Worm (Caenorhabditis elegans): ENCODE measurements around the gene R03G5.6.

R03G5.6 gene

DNA sequence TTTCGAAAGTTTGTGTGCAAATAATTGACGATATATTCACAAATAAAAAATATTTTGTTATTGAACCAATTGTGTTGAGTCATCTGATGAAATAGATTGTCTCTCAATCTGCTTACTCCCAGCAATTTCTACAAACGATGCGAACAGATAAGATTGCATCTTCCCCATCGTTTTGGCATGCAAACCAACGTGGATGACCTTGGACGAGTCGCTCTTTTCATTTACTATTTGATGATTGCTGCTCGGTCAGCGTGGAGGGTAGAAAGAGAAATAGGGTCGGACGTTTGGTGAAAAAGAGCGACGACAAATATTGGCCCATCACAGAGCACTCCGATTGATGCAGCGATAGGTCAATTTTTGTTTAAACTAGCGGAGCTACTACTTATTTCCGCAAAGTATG, 9.0 kb upstream of the R03G5.6 start (continued):
- TF ChIP-seq ZK337.2 (GFP tag; IDR thresholded peaks at IDR 0.05) (no peak), F44E2.7 (GFP tag; IDR thresholded peaks at IDR 0.05) (no peak), lin-15B (tag; optimal IDR thresholded peaks at IDR 0.05) (no peak), hmg-1.1 (GFP tag; IDR thresholded peaks at IDR 0.05) (no peak), daf-19 (GFP tag; conservative IDR thresholded peaks at IDR 0.05) (0 out of 2 replicates have a peak, but pooled peaks have one; percentile 18), ztf-7 (tag; optimal IDR thresholded peaks at IDR 0.05) (peak; percentile 97), nhr-28 (tag; optimal IDR thresholded peaks at IDR 0.05) (peak; percentile 78), zag-1 (tag; optimal IDR thresholded peaks at IDR 0.05) (no peak), nhr-48 (tag; optimal IDR thresholded peaks at IDR 0.05) (no peak), dmd-6 (GFP tag; IDR thresholded peaks at IDR 0.05) (peak; percentile 30; the same call in 1 of the 2 replicates), daf-8 (GFP tag; IDR thresholded peaks at IDR 0.05) (no peak), set-16 (GFP tag; IDR thresholded peaks at IDR 0.05) (no peak), zip-11 (GFP tag; IDR thresholded peaks at IDR 0.05) (no peak), cey-2 (tag; optimal IDR thresholded peaks at IDR 0.05; ENCODE audit: borderline replicate concordance, insufficient read depth) (no peak), mdl-1 (tag; optimal IDR thresholded peaks at IDR 0.05) (peak in 1 of 2 experiments; percentile 63), mep-1 (tag; optimal IDR thresholded peaks at IDR 0.05) (peak; percentile 75), daf-12 (tag; optimal IDR thresholded peaks at IDR 0.05) (no peak), dmd-9 (GFP tag; IDR thresholded peaks at IDR 0.05) (no peak), unc-130 (GFP tag; optimal IDR thresholded peaks at IDR 0.05) (no peak), ama-1 (optimal IDR thresholded peaks at IDR 0.05) (peak; percentile 52), lin-39 (tag; optimal IDR thresholded peaks at IDR 0.05) (no peak), lir-3 (tag; optimal IDR thresholded peaks at IDR 0.05) (no peak), dpl-1 (GFP tag; optimal IDR thresholded peaks at IDR 0.05) (no peak), egl-43 (GFP tag; IDR thresholded peaks at IDR 0.05) (peak; percentile 42; the same call in 1 of the 2 replicates), hlh-30 (tag; optimal IDR thresholded peaks at IDR 0.05; ENCODE audit: insufficient read depth) (peak; percentile 50), tra-1 (GFP tag; IDR thresholded peaks at IDR 0.05) (no peak), zip-2 (tag; optimal IDR thresholded peaks at IDR 0.05) (peak; percentile 50), zfp-3 (GFP tag; conservative IDR thresholded peaks at IDR 0.05) (no peak), mes-2 (tag; optimal IDR thresholded peaks at IDR 0.05; ENCODE audit: poor library complexity, severe bottlenecking) (peak; percentile 59), dve-1 (tag; optimal IDR thresholded peaks at IDR 0.05; ENCODE audit: insufficient read depth) (peak; percentile 37), hlh-11 (tag; optimal IDR thresholded peaks at IDR 0.05) (peak; percentile 60), fkh-10 (GFP tag; optimal IDR thresholded peaks at IDR 0.05) (no peak), mdt-29 (GFP tag; IDR thresholded peaks at IDR 0.05) (no peak), spr-1 (tag; optimal IDR thresholded peaks at IDR 0.05) (no peak), aly-2 (tag; optimal IDR thresholded peaks at IDR 0.05) (peak; percentile 89), sdz-12 (GFP tag; optimal IDR thresholded peaks at IDR 0.05) (no peak), lin-29 (GFP tag; IDR thresholded peaks at IDR 0.05) (no peak), jun-1 (tag; optimal IDR thresholded peaks at IDR 0.05) (no peak), nhr-11 (tag; optimal IDR thresholded peaks at IDR 0.05) (peak; percentile 67), ctbp-1 (GFP tag; IDR thresholded peaks at IDR 0.05) (no peak), ceh-20 (GFP tag; IDR thresholded peaks at IDR 0.05) (0 out of 2 replicates have a peak, but pooled peaks have one; percentile 11)

DNA sequence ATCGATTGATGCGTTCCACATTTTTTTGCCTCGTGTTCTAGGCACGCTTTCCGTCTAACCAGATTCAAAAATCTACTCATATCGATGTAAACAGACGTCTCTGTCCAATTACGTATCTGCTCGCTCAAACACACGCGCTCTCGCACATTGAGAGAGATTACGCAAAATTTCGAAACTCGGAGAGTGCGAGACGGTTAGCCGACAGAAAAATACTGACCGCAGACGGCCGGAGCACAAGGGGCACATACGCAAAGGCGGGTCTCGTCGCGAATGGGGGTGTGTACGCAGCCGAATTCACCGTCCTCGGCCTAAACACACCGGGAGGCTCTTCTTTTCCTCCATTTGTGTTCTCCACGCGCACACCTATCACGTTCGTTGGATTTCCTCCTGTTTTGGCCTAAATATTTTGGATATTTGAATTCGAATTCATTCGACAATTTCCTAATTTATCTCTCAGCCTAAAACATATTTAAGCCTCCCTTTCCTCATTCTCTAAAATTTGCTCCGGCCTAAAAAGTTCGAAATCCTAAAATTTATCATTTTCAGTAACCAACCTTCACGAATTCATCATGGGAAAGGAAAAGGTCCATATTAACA, 6.5 kb upstream of the R03G5.6 start, which contains the start of gene eef-1A.2:
eef-1A.2 (plus strand) TSS at position 547 of the 597 bp plus-strand sequence.
- TF ChIP-seq pha-4 (GFP tag; IDR thresholded peaks at IDR 0.05) (peak; percentile 91), pha-4 (tag; optimal IDR thresholded peaks at IDR 0.05) (peak; percentile 83), ctbp-1 (GFP tag; IDR thresholded peaks at IDR 0.05) (peak; percentile 93), nhr-48 (tag; optimal IDR thresholded peaks at IDR 0.05) (peak; percentile 84), ceh-32 (tag; optimal IDR thresholded peaks at IDR 0.05; ENCODE audit: poor library complexity) (peak; percentile 36), saeg-2 (GFP tag; IDR thresholded peaks at IDR 0.05) (peak; percentile 83), zip-11 (GFP tag; IDR thresholded peaks at IDR 0.05) (no peak), ceh-44 (GFP tag; IDR thresholded peaks at IDR 0.05) (no peak), hlh-11 (tag; optimal IDR thresholded peaks at IDR 0.05) (peak; percentile 98), php-3 (GFP tag; IDR thresholded peaks at IDR 0.05) (peak; percentile 86), mep-1 (tag; optimal IDR thresholded peaks at IDR 0.05) (peak; percentile 97), vab-7 (GFP tag; IDR thresholded peaks at IDR 0.05) (peak; percentile 45; the same call in 1 of the 2 replicates), spr-3 (GFP tag; optimal IDR thresholded peaks at IDR 0.05) (peak; percentile 40), F37D6.2 (tag; optimal IDR thresholded peaks at IDR 0.05) (peak; percentile 90), tag-97 (GFP tag; IDR thresholded peaks at IDR 0.05) (no peak)

All from whole organism, L4 larva.